Worm (Caenorhabditis elegans) whole organism, L4 larva: ENCODE measurements around the gene dhcr-24.
A peak's percentile ranks its signal among the peaks of the same experiment; 100 is the strongest.

Experiments used
- F10B5.3 ChIP-seq: sonication (generic microtip); optimal IDR thresholded peaks from 2 replicates; lab custom pipeline; 2016; ENCODE audit warnings: mild to moderate bottlenecking, missing genetic modification characterization, missing compliant biosample characterization
- F37D6.2 ChIP-seq: sonication (generic microtip); optimal IDR thresholded peaks from 2 replicates; lab custom pipeline; 2016; ENCODE audit warnings: mild to moderate bottlenecking, missing genetic modification characterization, missing compliant biosample characterization
- F49E8.2 ChIP-seq: sonication (generic microtip); optimal IDR thresholded peaks from 2 replicates; lab custom pipeline; 2016; ENCODE audit warnings: missing compliant biosample characterization, mild to moderate bottlenecking, missing genetic modification characterization, borderline replicate concordance
- R02D3.7 ChIP-seq: fragments of 150-350 bp; sonication (generic microtip); optimal IDR thresholded peaks from 3 replicates; lab custom pipeline; 2014; ENCODE audit warnings: missing biosample characterization, missing genetic modification characterization
- T20F7.1 ChIP-seq: fragments of 200-800 bp; sonication (Bioruptor generic); optimal IDR thresholded peaks from 2 replicates; lab custom pipeline; 2018; ENCODE audit warnings: mild to moderate bottlenecking, missing genetic modification characterization, missing compliant biosample characterization
- Y48G9A.11 ChIP-seq: fragments of 200-800 bp; sonication (Bioruptor generic); IDR thresholded peaks from 2 replicates; pipeline ENCODE4 v1.3.6; 2022; ENCODE audit warnings: missing genetic modification reagents, missing genetic modification characterization, missing compliant biosample characterization
- Y75B8A.6 ChIP-seq: fragments of 200-800 bp; sonication (Bioruptor generic); IDR thresholded peaks from 2 replicates; pipeline ENCODE4 v1.3.6; 2022; ENCODE audit warnings: missing genetic modification reagents, missing genetic modification characterization, missing compliant biosample characterization
- aha-1 ChIP-seq: fragments of 150-350 bp; peaks from one replicate; lab custom pipeline; 2014; ENCODE audit warnings: missing biosample characterization, missing genetic modification characterization
- ceh-20 ChIP-seq: fragments of 200-800 bp; sonication (Bioruptor generic); IDR thresholded peaks from 2 replicates; pipeline ENCODE4 v1.3.6; 2022; ENCODE audit warnings: missing genetic modification reagents, missing genetic modification characterization, missing compliant biosample characterization
- cey-2 ChIP-seq: sonication (generic microtip); optimal IDR thresholded peaks from 3 replicates; lab custom pipeline; 2017; ENCODE audit warnings: missing genetic modification characterization, mild to moderate bottlenecking, missing compliant biosample characterization, antibody characterized with exemption, borderline replicate concordance; ENCODE audit not compliant: insufficient read depth
- ctbp-1 ChIP-seq: fragments of 200-800 bp; sonication (Bioruptor generic); IDR thresholded peaks from 2 replicates; pipeline ENCODE4 v1.3.6; 2022; ENCODE audit warnings: missing genetic modification reagents, missing genetic modification characterization, missing compliant biosample characterization
- daf-8 ChIP-seq: fragments of 200-800 bp; sonication (Bioruptor generic); IDR thresholded peaks from 2 replicates; pipeline ENCODE4 v1.3.6; 2022; ENCODE audit warnings: missing genetic modification characterization, missing compliant biosample characterization
- dmd-6 ChIP-seq: fragments of 200-800 bp; sonication (Bioruptor generic); IDR thresholded peaks from 2 replicates; pipeline ENCODE4 v1.3.6; 2022; ENCODE audit warnings: missing genetic modification reagents, missing genetic modification characterization, missing compliant biosample characterization
- duxl-1 ChIP-seq: sonication (generic microtip); optimal IDR thresholded peaks from 2 replicates; lab custom pipeline; 2016; ENCODE audit warnings: mild to moderate bottlenecking, missing genetic modification characterization, moderate library complexity, missing compliant biosample characterization; ENCODE audit not compliant: poor library complexity
- dve-1 ChIP-seq: sonication (generic microtip); optimal IDR thresholded peaks from 2 replicates; lab custom pipeline; 2017; ENCODE audit warnings: antibody characterized with exemption, mild to moderate bottlenecking, missing genetic modification characterization, missing compliant biosample characterization; ENCODE audit not compliant: insufficient read depth
- egl-43 ChIP-seq: fragments of 200-800 bp; sonication (Bioruptor generic); IDR thresholded peaks from 2 replicates; pipeline ENCODE4 v1.3.6; 2022; ENCODE audit warnings: missing genetic modification reagents, missing genetic modification characterization, missing compliant biosample characterization
- fkh-10 ChIP-seq: fragments of 150-350 bp; optimal IDR thresholded peaks from 2 replicates; lab custom pipeline; 2014; ENCODE audit warnings: missing biosample characterization, missing genetic modification reagents, missing genetic modification characterization
- hif-1 ChIP-seq, 2 experiments: sonication (generic microtip); optimal IDR thresholded peaks; 2 replicates each; lab custom pipeline; 2016 to 2017; ENCODE audit warnings: missing compliant biosample characterization in 2 of 2, missing genetic modification characterization in 2 of 2, missing genetic modification reagents in 2 of 2, missing genotype in 2 of 2, mild to moderate bottlenecking in 1 of 2
- hlh-11 ChIP-seq: fragments of 200-800 bp; sonication (Bioruptor generic); optimal IDR thresholded peaks from 2 replicates; lab custom pipeline; 2018; ENCODE audit warnings: mild to moderate bottlenecking, missing genetic modification characterization, missing compliant biosample characterization
- hlh-30 ChIP-seq: sonication (generic microtip); optimal IDR thresholded peaks from 2 replicates; lab custom pipeline; 2017; ENCODE audit warnings: antibody characterized with exemption, mild to moderate bottlenecking, missing genetic modification characterization, missing compliant biosample characterization; ENCODE audit not compliant: insufficient read depth
- hmg-1.1 ChIP-seq: fragments of 200-800 bp; sonication (Bioruptor generic); IDR thresholded peaks from 2 replicates; pipeline ENCODE4 v1.3.6; 2022; ENCODE audit warnings: missing genetic modification reagents, missing genetic modification characterization, missing compliant biosample characterization
- lim-7 ChIP-seq: fragments of 200-800 bp; sonication (Bioruptor generic); IDR thresholded peaks from 2 replicates; pipeline ENCODE4 v1.3.6; 2022; ENCODE audit warnings: missing genetic modification characterization, missing compliant biosample characterization
- lin-13 ChIP-seq: fragments of 150-350 bp; optimal IDR thresholded peaks from 2 replicates; lab custom pipeline; 2014; ENCODE audit warnings: missing biosample characterization, missing genetic modification reagents, missing genetic modification characterization
- lin-15B ChIP-seq: fragments of 150-350 bp; sonication (generic microtip); optimal IDR thresholded peaks from 3 replicates; lab custom pipeline; 2014; ENCODE audit warnings: missing biosample characterization, missing genetic modification characterization
- lin-39 ChIP-seq: fragments of 150-350 bp; optimal IDR thresholded peaks from 2 replicates; lab custom pipeline; 2014; ENCODE audit warnings: missing biosample characterization, missing genetic modification reagents, missing genetic modification characterization
- lsy-2 ChIP-seq, 2 experiments: fragments of 150-350 bp in 1 of 2; sonication (generic microtip) in 1 of 2; optimal IDR thresholded peaks; 2 replicates each; lab custom pipeline; 2014 to 2017; ENCODE audit warnings: missing biosample characterization in 2 of 2, missing genetic modification characterization in 2 of 2
- madf-5 ChIP-seq, 2 experiments: fragments of 200-800 bp; sonication (Bioruptor generic); IDR thresholded peaks; 2 replicates each; pipeline ENCODE4 v1.3.6; 2022; ENCODE audit warnings: missing compliant biosample characterization in 2 of 2, missing genetic modification characterization in 2 of 2
- madf-9 ChIP-seq: fragments of 200-800 bp; sonication (Bioruptor generic); conservative IDR thresholded peaks from 2 replicates; pipeline ENCODE4 v1.3.6; 2022; ENCODE audit warnings: missing genetic modification reagents, missing genetic modification characterization, missing compliant biosample characterization
- mdl-1 ChIP-seq, 2 experiments: fragments of 150-350 bp in 1 of 2; sonication (generic microtip) in 1 of 2; optimal IDR thresholded peaks; 2 replicates each; lab custom pipeline; 2014 to 2017; ENCODE audit warnings: missing biosample characterization in 2 of 2, missing genetic modification characterization in 2 of 2
- mep-1 ChIP-seq: fragments of 150-350 bp; sonication (generic microtip); optimal IDR thresholded peaks from 3 replicates; lab custom pipeline; 2014; ENCODE audit warnings: missing biosample characterization, missing genetic modification characterization
- mes-2 ChIP-seq: sonication (generic microtip); optimal IDR thresholded peaks from 2 replicates; lab custom pipeline; 2016; ENCODE audit warnings: missing genotype, mild to moderate bottlenecking, missing genetic modification characterization, missing compliant biosample characterization; ENCODE audit not compliant: poor library complexity, severe bottlenecking
- mxl-3 ChIP-seq: fragments of 200-800 bp; sonication (Bioruptor generic); optimal IDR thresholded peaks from 2 replicates; lab custom pipeline; 2018; ENCODE audit warnings: mild to moderate bottlenecking, missing genetic modification characterization, missing compliant biosample characterization
- nhr-102 ChIP-seq: sonication (generic microtip); optimal IDR thresholded peaks from 2 replicates; lab custom pipeline; 2016; ENCODE audit warnings: mild to moderate bottlenecking, missing genetic modification characterization, moderate library complexity, missing compliant biosample characterization
- nhr-11 ChIP-seq: fragments of 150-350 bp; optimal IDR thresholded peaks from 2 replicates; lab custom pipeline; 2014; ENCODE audit warnings: missing biosample characterization, missing genetic modification characterization
- nhr-111 ChIP-seq: fragments of 200-800 bp; sonication (Bioruptor generic); optimal IDR thresholded peaks from 2 replicates; lab custom pipeline; 2018; ENCODE audit warnings: mild to moderate bottlenecking, missing genetic modification characterization, missing compliant biosample characterization
- nhr-28 ChIP-seq: fragments of 150-350 bp; optimal IDR thresholded peaks from 2 replicates; lab custom pipeline; 2014; ENCODE audit warnings: missing biosample characterization, missing genetic modification characterization
- nhr-48 ChIP-seq: sonication (generic microtip); optimal IDR thresholded peaks from 2 replicates; lab custom pipeline; 2016; ENCODE audit warnings: mild to moderate bottlenecking, missing genetic modification characterization, missing compliant biosample characterization
- nhr-76 ChIP-seq: fragments of 150-350 bp; optimal IDR thresholded peaks from 2 replicates; lab custom pipeline; 2014; ENCODE audit warnings: missing biosample characterization, missing genetic modification characterization
- pha-4 ChIP-seq, 2 experiments: fragments of 150-350 bp in 1 of 2; fragments of 200-800 bp in 1 of 2; sonication (Bioruptor generic) in 1 of 2; IDR thresholded peaks in 1 of 2; optimal IDR thresholded peaks in 1 of 2; 2 replicates each; pipeline versions ENCODE4 v1.3.6 to Lab custom; 2014 to 2022; ENCODE audit warnings: missing genetic modification characterization in 2 of 2, missing genetic modification reagents in 2 of 2, missing biosample characterization in 1 of 2, missing compliant biosample characterization in 1 of 2
- pqm-1 ChIP-seq: sonication (generic microtip); optimal IDR thresholded peaks from 2 replicates; lab custom pipeline; 2017; ENCODE audit warnings: missing biosample characterization, missing genetic modification characterization
- sdz-12 ChIP-seq: fragments of 200-800 bp; sonication (Bioruptor generic); optimal IDR thresholded peaks from 2 replicates; lab custom pipeline; 2018; ENCODE audit warnings: mild to moderate bottlenecking, missing genetic modification characterization, missing compliant biosample characterization
- snpc-4 ChIP-seq: fragments of 150-350 bp; optimal IDR thresholded peaks from 2 replicates; lab custom pipeline; 2014; ENCODE audit warnings: missing biosample characterization, missing genetic modification characterization
- spr-1 ChIP-seq: sonication (generic microtip); optimal IDR thresholded peaks from 2 replicates; lab custom pipeline; 2016; ENCODE audit warnings: mild to moderate bottlenecking, missing genetic modification characterization, missing compliant biosample characterization
- spr-3 ChIP-seq: fragments of 200-800 bp; sonication (Bioruptor generic); optimal IDR thresholded peaks from 2 replicates; lab custom pipeline; 2018; ENCODE audit warnings: mild to moderate bottlenecking, missing genetic modification characterization, missing compliant biosample characterization
- unc-130 ChIP-seq: sonication (generic microtip); optimal IDR thresholded peaks from 2 replicates; lab custom pipeline; 2016; ENCODE audit warnings: missing genetic modification reagents, missing genetic modification characterization, missing compliant biosample characterization
- zag-1 ChIP-seq: fragments of 150-350 bp; optimal IDR thresholded peaks from 2 replicates; lab custom pipeline; 2014; ENCODE audit warnings: missing biosample characterization, missing genetic modification characterization
- zip-2 ChIP-seq: fragments of 150-350 bp; optimal IDR thresholded peaks from 2 replicates; lab custom pipeline; 2014; ENCODE audit warnings: missing biosample characterization, missing genetic modification characterization

The dhcr-24 gene

DNA sequence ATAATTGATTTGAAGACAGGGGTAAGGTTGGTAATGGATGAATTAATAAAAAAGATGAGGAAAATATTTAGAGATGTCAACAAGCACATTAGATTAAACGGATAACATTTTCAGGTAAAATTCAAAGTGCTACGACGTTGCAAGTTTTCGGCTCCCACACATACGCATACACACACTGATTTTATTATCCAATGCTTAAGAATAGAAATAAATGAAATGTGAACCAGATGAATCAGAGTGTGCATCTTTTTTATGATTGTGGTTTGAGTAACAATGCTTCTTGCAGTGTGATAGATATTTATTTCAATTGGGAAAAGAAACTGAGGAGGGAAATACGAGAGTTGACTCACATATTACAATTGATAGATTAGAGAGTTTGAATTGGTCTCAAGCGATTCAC, 25.2 kb downstream of the dhcr-24 start:
- TF ChIP-seq Y48G9A.11 (no peak), aha-1 (peak; percentile 26)

- TF ChIP-seq mep-1 (tag; lab: Kevin White, UChicago) (peak; percentile 81), hif-1 (tag; optimal IDR thresholded peaks at IDR 0.05; lab: Kevin White, UChicago) (peak in 1 of 2 experiments; percentile 93), duxl-1 (tag; lab: Kevin White, UChicago) (peak; percentile 34), pqm-1 (tag; lab: Kevin White, UChicago) (no peak), F10B5.3 (tag; lab: Kevin White, UChicago) (no peak), spr-3 (GFP tag; lab: Kevin White, UChicago) (no peak), nhr-76 (tag; lab: Kevin White, UChicago) (no peak), nhr-48 (tag; lab: Kevin White, UChicago) (peak; percentile 9), hlh-30 (tag; lab: Kevin White, UChicago) (peak; percentile 59), cey-2 (tag; lab: Kevin White, UChicago) (no peak), unc-130 (GFP tag; lab: Kevin White, UChicago) (no peak), F49E8.2 (tag; lab: Kevin White, UChicago) (no peak), lin-13 (no peak), dmd-6 (GFP tag; lab: Robert Waterston, UW) (0 out of 2 replicates have a peak, but pooled peaks have one; percentile 9), madf-5 (GFP tag; IDR thresholded peaks at IDR 0.05; lab: Robert Waterston, UW) (no peak), F37D6.2 (tag; lab: Kevin White, UChicago) (peak; percentile 43), nhr-11 (tag; lab: Kevin White, UChicago) (peak; percentile 91), sdz-12 (no peak), lin-15B (tag; lab: Kevin White, UChicago) (no peak), zip-2 (no peak), snpc-4 (no peak), spr-1 (peak; percentile 1), mes-2 (tag; lab: Kevin White, UChicago) (peak; percentile 64), hlh-11 (tag; lab: Kevin White, UChicago) (peak; percentile 75), pha-4 (GFP tag; IDR thresholded peaks at IDR 0.05; lab: Robert Waterston, UW) (no peak; the same call in 1 of the 2 replicates), pha-4 (tag; optimal IDR thresholded peaks at IDR 0.05; lab: Kevin White, UChicago) (peak; percentile 87), hmg-1.1 (peak; percentile 77), zag-1 (tag; lab: Kevin White, UChicago) (peak; percentile 76), ceh-20 (GFP tag; lab: Robert Waterston, UW) (peak; percentile 62; the same call in 1 of the 2 replicates), R02D3.7 (tag; lab: Kevin White, UChicago) (no peak), Y75B8A.6 (no peak), dve-1 (tag; lab: Kevin White, UChicago) (peak; percentile 69), lsy-2 (tag; optimal IDR thresholded peaks at IDR 0.05; lab: Kevin White, UChicago) (peak; percentile 72 to 78), mxl-3 (peak; percentile 51), madf-9 (GFP tag; lab: Robert Waterston, UW) (0 out of 2 replicates have a peak, but pooled peaks have one; percentile 36), egl-43 (GFP tag; lab: Robert Waterston, UW) (peak; percentile 76), nhr-28 (tag; lab: Kevin White, UChicago) (peak; percentile 42), T20F7.1 (GFP tag; lab: Kevin White, UChicago) (no peak), daf-8 (GFP tag; lab: Robert Waterston, UW) (no peak), lin-39 (tag; lab: Kevin White, UChicago) (no peak), aha-1 (peak; percentile 99), nhr-102 (no peak), ctbp-1 (GFP tag; lab: Robert Waterston, UW) (peak; percentile 75), mdl-1 (tag; optimal IDR thresholded peaks at IDR 0.05; lab: Kevin White, UChicago) (peak in 1 of 2 experiments; percentile 78), fkh-10 (peak; percentile 92), nhr-111 (GFP tag; lab: Kevin White, UChicago) (no peak), lim-7 (GFP tag; lab: Robert Waterston, UW) (0 out of 2 replicates have a peak, but pooled peaks have one; percentile 31)
Measured at ce11 chrX:2536246-2536772, 27.6 kb downstream of the dhcr-24 start.
